Fruit fly (Drosophila melanogaster) S2 (cell line): ENCODE results near the gene Cyp1.

Experiments used
- CG8478 ChIP-seq: fragments of >200 bp; optimal IDR thresholded peaks from 2 replicates; lab custom pipeline; 2018
- CTCF ChIP-seq, 2 experiments: fragments of >200 bp; optimal IDR thresholded peaks; 2 replicates each; lab custom pipeline; 2018

dm6 chrX:16308310-16308918, 11.8 kb downstream of the Cyp1 start, which contains the start of gene Had1:
- no peak for TF ChIP-seq CTCF (optimal IDR thresholded peaks at IDR 0.05; lab: Kevin White, UChicago)
- TF ChIP-seq CG8478 = no peak
